Fruit fly (Drosophila melanogaster) Kc167 (cell line): ENCODE measurements around the gene Tctp.

Experiments
- Myc ChIP-seq: fragments of >200 bp; optimal IDR thresholded peaks from 2 replicates; lab custom pipeline; 2017; ENCODE audit warnings: missing external identifiers
- insv ChIP-seq: fragments of >200 bp; optimal IDR thresholded peaks from 3 replicates; lab custom pipeline; 2018; ENCODE audit warnings: missing external identifiers
- ttk ChIP-seq: sonication (Bioruptor generic); optimal IDR thresholded peaks from 2 replicates; lab custom pipeline; 2017; ENCODE audit warnings: missing external identifiers

DNA sequence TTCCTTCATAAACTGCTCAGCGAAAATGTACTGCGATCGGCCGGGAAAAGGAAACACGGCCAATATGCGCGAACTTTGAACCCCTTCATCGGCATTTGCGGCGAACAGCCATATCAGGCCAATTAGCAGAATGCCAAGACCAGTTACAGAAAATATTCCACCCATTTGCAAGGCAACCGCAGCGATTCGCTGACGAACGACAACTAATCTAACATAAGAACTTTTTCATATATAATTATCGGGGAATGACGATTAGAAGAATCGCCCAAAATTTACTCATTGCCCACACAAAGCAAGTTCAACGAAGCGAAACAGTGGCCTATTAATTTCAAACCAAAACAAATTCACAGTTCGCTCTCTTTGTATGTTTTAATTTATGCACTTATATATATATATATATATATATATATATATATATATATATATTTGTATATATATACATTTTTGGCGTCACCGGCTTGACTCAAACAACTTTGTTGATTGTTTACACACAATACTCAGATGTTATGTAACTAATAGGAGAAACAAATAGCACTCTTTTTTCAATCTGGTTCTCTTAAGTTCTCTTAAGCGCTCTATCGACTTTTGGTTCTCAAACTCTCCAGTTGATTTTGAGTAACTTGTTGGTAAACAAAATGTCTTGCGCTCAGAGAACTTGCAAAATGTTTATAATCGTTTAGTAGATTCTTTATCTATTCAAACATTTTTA, 37.4 kb upstream of the Tctp start, which contains the start of gene Ugt35A1:
- TF ChIP-seq Myc (lab: Kevin White, UChicago) (no peak), ttk (lab: Kevin White, UChicago) (no peak), insv (lab: Kevin White, UChicago) (no peak)
